Worm (Caenorhabditis elegans) whole organism, L4 larva: ENCODE data around the gene C25B8.8.

Experiments
- F44E2.7 ChIP-seq: fragments of 200-800 bp; sonication (Bioruptor generic); IDR thresholded peaks from 2 replicates; pipeline ENCODE4 v2.1.2; 2022; ENCODE audit warnings: missing genetic modification characterization, missing compliant biosample characterization
- ZK546.5 ChIP-seq, 2 experiments: sonication (generic microtip); optimal IDR thresholded peaks; 2 replicates each; lab custom pipeline; 2017; ENCODE audit warnings: missing biosample characterization in 2 of 2, missing genetic modification characterization in 2 of 2
- aly-2 ChIP-seq: sonication (generic microtip); optimal IDR thresholded peaks from 2 replicates; lab custom pipeline; 2018; ENCODE audit warnings: missing biosample characterization, missing genetic modification characterization
- ceh-82 ChIP-seq: sonication (generic microtip); optimal IDR thresholded peaks from 2 replicates; lab custom pipeline; 2017; ENCODE audit warnings: missing biosample characterization, missing genetic modification characterization
- nhr-25 ChIP-seq: sonication (generic microtip); optimal IDR thresholded peaks from 2 replicates; lab custom pipeline; 2017; ENCODE audit warnings: missing genetic modification characterization, mild to moderate bottlenecking, missing compliant biosample characterization, antibody characterized with exemption, moderate library complexity, borderline replicate concordance; ENCODE audit not compliant: insufficient read depth
- nhr-77 ChIP-seq: fragments of 150-350 bp; optimal IDR thresholded peaks from 2 replicates; lab custom pipeline; 2014; ENCODE audit warnings: missing biosample characterization, missing genetic modification characterization
- skn-1 ChIP-seq: fragments of 150-350 bp; optimal IDR thresholded peaks from 2 replicates; lab custom pipeline; 2014; ENCODE audit warnings: missing biosample characterization, missing genetic modification characterization
- tra-1 ChIP-seq: fragments of 200-800 bp; sonication (Bioruptor generic); IDR thresholded peaks from 2 replicates; pipeline ENCODE4 v1.3.6; 2022; ENCODE audit warnings: missing genetic modification reagents, missing genetic modification characterization, missing compliant biosample characterization
- unc-39 ChIP-seq: sonication (generic microtip); optimal IDR thresholded peaks from 2 replicates; lab custom pipeline; 2017; ENCODE audit warnings: missing biosample characterization, missing genetic modification characterization
- unc-62 ChIP-seq, 3 experiments: fragments of 150-350 bp in 1 of 3; sonication (generic microtip); optimal IDR thresholded peaks in 2 of 3; peaks in 1 of 3; 1 replicate in 1 of 3; 2 replicates in 2 of 3; lab custom pipeline; 2014 to 2017; ENCODE audit warnings: missing biosample characterization in 3 of 3, missing genetic modification characterization in 3 of 3, missing genetic modification reagents in 3 of 3, missing genotype in 1 of 3
- zag-1 ChIP-seq: fragments of 150-350 bp; optimal IDR thresholded peaks from 2 replicates; lab custom pipeline; 2014; ENCODE audit warnings: missing biosample characterization, missing genetic modification characterization
- zip-2 ChIP-seq: fragments of 150-350 bp; optimal IDR thresholded peaks from 2 replicates; lab custom pipeline; 2014; ENCODE audit warnings: missing biosample characterization, missing genetic modification characterization

ce11 chrX:6569624-6570023 is 40.2 kb upstream of the C25B8.8 start, which contains the start of gene dop-3:
- TF ChIP-seq unc-62 (GFP tag; optimal IDR thresholded peaks at IDR 0.05 in 1 of 2; lab: Kevin White, UChicago) (peak in 1 of 2 experiments; percentile 71), unc-62 (tag; optimal IDR thresholded peaks at IDR 0.05; lab: Kevin White, UChicago) (no peak), ceh-82 (tag; lab: Kevin White, UChicago) (no peak), zag-1 (no peak), skn-1 (tag; lab: Kevin White, UChicago) (no peak), unc-39 (tag; lab: Kevin White, UChicago) (no peak), tra-1 (GFP tag; lab: Robert Waterston, UW) (no peak), nhr-25 (tag; lab: Kevin White, UChicago) (no peak), ZK546.5 (tag; optimal IDR thresholded peaks at IDR 0.05; lab: Kevin White, UChicago) (no peak), F44E2.7 (GFP tag; lab: Robert Waterston, UW) (no peak), zip-2 (tag; lab: Kevin White, UChicago) (no peak), nhr-77 (tag; lab: Kevin White, UChicago) (no peak), aly-2 (tag; lab: Kevin White, UChicago) (no peak)
